Fruit fly (Drosophila melanogaster): Measurements from ENCODE around the gene CG1271.

CG1271 gene

DNA sequence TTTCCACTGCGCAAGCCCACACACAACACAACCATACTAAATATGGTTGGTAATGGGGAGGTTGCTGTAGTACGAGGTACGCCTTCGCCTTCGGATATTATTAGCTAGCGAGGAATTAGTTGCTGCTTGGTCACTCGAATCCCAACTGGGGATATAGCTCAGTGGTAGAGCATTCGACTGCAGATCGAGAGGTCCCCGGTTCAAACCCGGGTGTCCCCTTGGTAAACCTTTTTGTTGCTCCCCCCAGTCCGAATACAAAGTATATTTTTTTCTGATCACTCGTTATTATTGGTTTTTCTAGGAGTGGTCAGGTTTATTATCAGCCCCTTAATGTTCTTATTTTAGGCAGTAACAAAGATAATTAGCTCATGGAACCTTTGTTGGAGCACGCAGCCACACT lies 43.3 kb downstream of the CG1271 start (continued):
- TF ChIP-seq lov (optimal IDR thresholded peaks at IDR 0.05) (no peak), lov (GFP tag; IDR thresholded peaks at IDR 0.05) (peak; percentile 28; the same call in 1 of the 3 replicates), tap (tag; optimal IDR thresholded peaks at IDR 0.05) (no peak), Sox100B (GFP tag; optimal IDR thresholded peaks at IDR 0.05) (no peak), ato (GFP tag; IDR thresholded peaks at IDR 0.05; ENCODE audit: partially characterized antibody) (peak; percentile 89), CG15269 (tag; optimal IDR thresholded peaks at IDR 0.05) (no peak), pan (optimal IDR thresholded peaks at IDR 0.05) (no peak), pan (GFP tag; optimal IDR thresholded peaks at IDR 0.05 in 1 of 2, IDR thresholded peaks at IDR 0.05 in 1 of 2) (no peak), nerfin-1 (tag; optimal IDR thresholded peaks at IDR 0.05) (no peak), CG6854 (GFP tag; optimal IDR thresholded peaks at IDR 0.05) (peak; percentile 28), CG7556 (GFP tag; optimal IDR thresholded peaks at IDR 0.05) (no peak), psq (GFP tag; optimal IDR thresholded peaks at IDR 0.05) (no peak), CG7786 (GFP tag; optimal IDR thresholded peaks at IDR 0.05) (no peak), sr (GFP tag; IDR thresholded peaks at IDR 0.05) (peak; percentile 51; the same call in 1 of the 3 replicates), CG5245 (GFP tag; optimal IDR thresholded peaks at IDR 0.05) (no peak), chinmo (GFP tag; IDR thresholded peaks at IDR 0.05; ENCODE audit: partially characterized antibody) (peak; percentile 50; the same call in 1 of the 4 replicates), hb (GFP tag; IDR thresholded peaks at IDR 0.05; ENCODE audit: partially characterized antibody) (peak; percentile 64), CHES-1-like (GFP tag; optimal IDR thresholded peaks at IDR 0.05) (no peak), CG1529 (GFP tag; optimal IDR thresholded peaks at IDR 0.05) (no peak), Med (GFP tag) (peak; percentile 33), CG4360 (GFP tag; IDR thresholded peaks at IDR 0.05) (no peak), MBD-R2 (GFP tag; IDR thresholded peaks at IDR 0.05) (no peak), E2f1 (GFP tag; IDR thresholded peaks at IDR 0.05) (no peak), pfk (GFP tag; optimal IDR thresholded peaks at IDR 0.05) (no peak), Mrtf (GFP tag; IDR thresholded peaks at IDR 0.05) (no peak), Awh (GFP tag; IDR thresholded peaks at IDR 0.05) (no peak), jing (GFP tag; optimal IDR thresholded peaks at IDR 0.05) (no peak), Bgb (GFP tag; IDR thresholded peaks at IDR 0.05; ENCODE audit: partially characterized antibody) (peak; percentile 88), tin (GFP tag; optimal IDR thresholded peaks at IDR 0.05) (no peak), usp (GFP tag; optimal IDR thresholded peaks at IDR 0.05) (no peak), dm (GFP tag; optimal IDR thresholded peaks at IDR 0.05) (no peak), gem (tag; optimal IDR thresholded peaks at IDR 0.05) (no peak), Nf-YA (GFP tag; IDR thresholded peaks at IDR 0.05) (no peak), Scr (GFP tag; IDR thresholded peaks at IDR 0.05; ENCODE audit: partially characterized antibody) (peak; percentile 62), mld (GFP tag; IDR thresholded peaks at IDR 0.05; ENCODE audit: partially characterized antibody) (peak; percentile 76), Bdp1 (GFP tag; optimal IDR thresholded peaks at IDR 0.05) (peak; percentile 98), CG9797 (GFP tag; optimal IDR thresholded peaks at IDR 0.05) (no peak), sens (GFP tag) (peak; percentile 20), Atf6 (GFP tag; IDR thresholded peaks at IDR 0.05) (no peak), oc (tag; optimal IDR thresholded peaks at IDR 0.05) (no peak), CG1647 (GFP tag; optimal IDR thresholded peaks at IDR 0.05) (no peak), luna (GFP tag; optimal IDR thresholded peaks at IDR 0.05) (no peak), CG4424 (GFP tag; optimal IDR thresholded peaks at IDR 0.05) (no peak), Dll (GFP tag; IDR thresholded peaks at IDR 0.05; ENCODE audit: partially characterized antibody) (peak; percentile 47; the same call in 3 of the 4 replicates), Blimp-1 (GFP tag; optimal IDR thresholded peaks at IDR 0.05) (no peak), ara (GFP tag; IDR thresholded peaks at IDR 0.05) (no peak), abd-A (tag; optimal IDR thresholded peaks at IDR 0.05) (no peak)
